Worm (Caenorhabditis elegans) whole organism, L4/young adult: ENCODE measurements around the gene acs-4.

Experiments used
- W03F9.2 ChIP-seq: fragments of 150-350 bp; optimal IDR thresholded peaks from 2 replicates; lab custom pipeline; 2014; ENCODE audit warnings: missing biosample characterization, missing genetic modification characterization
- dao-5 ChIP-seq: sonication (generic microtip); optimal IDR thresholded peaks from 2 replicates; lab custom pipeline; 2016; ENCODE audit warnings: missing genotype, missing genetic modification characterization, moderate library complexity, missing compliant biosample characterization
- him-1 ChIP-seq: sonication (generic microtip); optimal IDR thresholded peaks from 2 replicates; lab custom pipeline; 2016; ENCODE audit warnings: missing genotype, missing genetic modification reagents, missing genetic modification characterization, missing compliant biosample characterization

- TF ChIP-seq him-1 (no peak), dao-5 (tag; lab: Kevin White, UChicago) (no peak), W03F9.2 (tag; lab: Kevin White, UChicago) (peak; percentile 59)
Measured at ce11 chrIII:7122860-7123259, 44.8 kb upstream of the acs-4 start, which contains the start of the genes B0280.9 and rpia-1.
